Worm (Caenorhabditis elegans) whole organism, L4 larva: Measurements from ENCODE around the gene msi-1.
A peak's percentile ranks its signal among the peaks of the same experiment; 100 is the strongest.

Experiments
- F26F4.8 ChIP-seq: fragments of 200-800 bp; sonication (Bioruptor generic); conservative IDR thresholded peaks from 2 replicates; pipeline ENCODE4 v1.3.6; 2022; ENCODE audit warnings: missing genetic modification characterization, missing compliant biosample characterization
- F37D6.2 ChIP-seq: sonication (generic microtip); optimal IDR thresholded peaks from 2 replicates; lab custom pipeline; 2016; ENCODE audit warnings: mild to moderate bottlenecking, missing genetic modification characterization, missing compliant biosample characterization
- F49E8.2 ChIP-seq: sonication (generic microtip); optimal IDR thresholded peaks from 2 replicates; lab custom pipeline; 2016; ENCODE audit warnings: missing compliant biosample characterization, mild to moderate bottlenecking, missing genetic modification characterization, borderline replicate concordance
- T20F7.1 ChIP-seq: fragments of 200-800 bp; sonication (Bioruptor generic); optimal IDR thresholded peaks from 2 replicates; lab custom pipeline; 2018; ENCODE audit warnings: mild to moderate bottlenecking, missing genetic modification characterization, missing compliant biosample characterization
- T26A8.4 ChIP-seq: fragments of 200-800 bp; sonication (Bioruptor generic); IDR thresholded peaks from 2 replicates; pipeline ENCODE4 v1.3.6; 2022; ENCODE audit warnings: missing genetic modification characterization, missing compliant biosample characterization
- Y105C5A.15 ChIP-seq: fragments of 200-800 bp; sonication (Bioruptor generic); IDR thresholded peaks from 2 replicates; pipeline ENCODE4 v1.3.6; 2022; ENCODE audit warnings: missing genetic modification characterization, missing compliant biosample characterization
- aha-1 ChIP-seq: fragments of 150-350 bp; peaks from one replicate; lab custom pipeline; 2014; ENCODE audit warnings: missing biosample characterization, missing genetic modification characterization
- ama-1 ChIP-seq: fragments of 150-350 bp; optimal IDR thresholded peaks from 2 replicates; lab custom pipeline; 2014; ENCODE audit warnings: inconsistent platforms, mixed read lengths
- arid-1 ChIP-seq: fragments of 200-800 bp; sonication (Bioruptor generic); conservative IDR thresholded peaks from 2 replicates; pipeline ENCODE4 v1.3.6; 2022; ENCODE audit warnings: missing genetic modification reagents, missing genetic modification characterization, missing compliant biosample characterization
- attf-4 ChIP-seq: sonication (generic microtip); optimal IDR thresholded peaks from 3 replicates; lab custom pipeline; 2017; ENCODE audit warnings: missing biosample characterization, missing genetic modification characterization
- ceh-82 ChIP-seq: sonication (generic microtip); optimal IDR thresholded peaks from 2 replicates; lab custom pipeline; 2017; ENCODE audit warnings: missing biosample characterization, missing genetic modification characterization
- ces-1 ChIP-seq: fragments of 150-350 bp; sonication (generic microtip); optimal IDR thresholded peaks from 4 replicates; lab custom pipeline; 2014; ENCODE audit warnings: missing biosample characterization, missing genetic modification reagents, missing genetic modification characterization
- cey-2 ChIP-seq: sonication (generic microtip); optimal IDR thresholded peaks from 3 replicates; lab custom pipeline; 2017; ENCODE audit warnings: missing genetic modification characterization, mild to moderate bottlenecking, missing compliant biosample characterization, antibody characterized with exemption, borderline replicate concordance; ENCODE audit not compliant: insufficient read depth
- daf-8 ChIP-seq: fragments of 200-800 bp; sonication (Bioruptor generic); IDR thresholded peaks from 2 replicates; pipeline ENCODE4 v1.3.6; 2022; ENCODE audit warnings: missing genetic modification characterization, missing compliant biosample characterization
- dmd-8 ChIP-seq: fragments of 200-800 bp; sonication (Bioruptor generic); IDR thresholded peaks from 2 replicates; pipeline ENCODE4 v1.3.6; 2022; ENCODE audit warnings: missing genetic modification characterization, missing compliant biosample characterization
- dmd-9 ChIP-seq: fragments of 200-800 bp; sonication (Bioruptor generic); IDR thresholded peaks from 2 replicates; pipeline ENCODE4 v1.3.6; 2022; ENCODE audit warnings: missing genetic modification reagents, missing genetic modification characterization, missing compliant biosample characterization
- duxl-1 ChIP-seq: sonication (generic microtip); optimal IDR thresholded peaks from 2 replicates; lab custom pipeline; 2016; ENCODE audit warnings: mild to moderate bottlenecking, missing genetic modification characterization, moderate library complexity, missing compliant biosample characterization; ENCODE audit not compliant: poor library complexity
- dve-1 ChIP-seq: sonication (generic microtip); optimal IDR thresholded peaks from 2 replicates; lab custom pipeline; 2017; ENCODE audit warnings: antibody characterized with exemption, mild to moderate bottlenecking, missing genetic modification characterization, missing compliant biosample characterization; ENCODE audit not compliant: insufficient read depth
- egl-27 ChIP-seq: sonication (generic microtip); optimal IDR thresholded peaks from 3 replicates; lab custom pipeline; 2017; ENCODE audit warnings: missing biosample characterization, missing genetic modification reagents, missing genetic modification characterization
- egl-43 ChIP-seq: fragments of 200-800 bp; sonication (Bioruptor generic); IDR thresholded peaks from 2 replicates; pipeline ENCODE4 v1.3.6; 2022; ENCODE audit warnings: missing genetic modification reagents, missing genetic modification characterization, missing compliant biosample characterization
- fkh-10 ChIP-seq: fragments of 150-350 bp; optimal IDR thresholded peaks from 2 replicates; lab custom pipeline; 2014; ENCODE audit warnings: missing biosample characterization, missing genetic modification reagents, missing genetic modification characterization
- fos-1 ChIP-seq: fragments of 150-350 bp; optimal IDR thresholded peaks from 2 replicates; lab custom pipeline; 2014; ENCODE audit warnings: missing biosample characterization, missing genetic modification characterization
- hif-1 ChIP-seq, 2 experiments: sonication (generic microtip); optimal IDR thresholded peaks; 2 replicates each; lab custom pipeline; 2016 to 2017; ENCODE audit warnings: missing compliant biosample characterization in 2 of 2, missing genetic modification characterization in 2 of 2, missing genetic modification reagents in 2 of 2, missing genotype in 2 of 2, mild to moderate bottlenecking in 1 of 2
- hlh-11 ChIP-seq: fragments of 200-800 bp; sonication (Bioruptor generic); optimal IDR thresholded peaks from 2 replicates; lab custom pipeline; 2018; ENCODE audit warnings: mild to moderate bottlenecking, missing genetic modification characterization, missing compliant biosample characterization
- hmg-1.1 ChIP-seq: fragments of 200-800 bp; sonication (Bioruptor generic); IDR thresholded peaks from 2 replicates; pipeline ENCODE4 v1.3.6; 2022; ENCODE audit warnings: missing genetic modification reagents, missing genetic modification characterization, missing compliant biosample characterization
- lin-15B ChIP-seq: fragments of 150-350 bp; sonication (generic microtip); optimal IDR thresholded peaks from 3 replicates; lab custom pipeline; 2014; ENCODE audit warnings: missing biosample characterization, missing genetic modification characterization
- lin-38 ChIP-seq: fragments of 200-800 bp; sonication (Bioruptor generic); IDR thresholded peaks from 2 replicates; pipeline ENCODE4 v1.3.6; 2022; ENCODE audit warnings: missing genetic modification reagents, missing genetic modification characterization, missing compliant biosample characterization
- lin-39 ChIP-seq: fragments of 150-350 bp; optimal IDR thresholded peaks from 2 replicates; lab custom pipeline; 2014; ENCODE audit warnings: missing biosample characterization, missing genetic modification reagents, missing genetic modification characterization
- mdl-1 ChIP-seq, 2 experiments: fragments of 150-350 bp in 1 of 2; sonication (generic microtip) in 1 of 2; optimal IDR thresholded peaks; 2 replicates each; lab custom pipeline; 2014 to 2017; ENCODE audit warnings: missing biosample characterization in 2 of 2, missing genetic modification characterization in 2 of 2
- mes-2 ChIP-seq: sonication (generic microtip); optimal IDR thresholded peaks from 2 replicates; lab custom pipeline; 2016; ENCODE audit warnings: missing genotype, mild to moderate bottlenecking, missing genetic modification characterization, missing compliant biosample characterization; ENCODE audit not compliant: poor library complexity, severe bottlenecking
- mxl-2 ChIP-seq: fragments of 200-800 bp; sonication (Bioruptor generic); conservative IDR thresholded peaks from 2 replicates; pipeline ENCODE4 v1.3.6; 2022; ENCODE audit warnings: missing genetic modification reagents, missing genetic modification characterization, missing compliant biosample characterization
- mxl-3 ChIP-seq: fragments of 200-800 bp; sonication (Bioruptor generic); optimal IDR thresholded peaks from 2 replicates; lab custom pipeline; 2018; ENCODE audit warnings: mild to moderate bottlenecking, missing genetic modification characterization, missing compliant biosample characterization
- nhr-25 ChIP-seq: sonication (generic microtip); optimal IDR thresholded peaks from 2 replicates; lab custom pipeline; 2017; ENCODE audit warnings: missing genetic modification characterization, mild to moderate bottlenecking, missing compliant biosample characterization, antibody characterized with exemption, moderate library complexity, borderline replicate concordance; ENCODE audit not compliant: insufficient read depth
- nhr-41 ChIP-seq: fragments of 200-800 bp; sonication (Bioruptor generic); IDR thresholded peaks from 2 replicates; pipeline ENCODE4 v1.3.6; 2022; ENCODE audit warnings: missing genetic modification reagents, missing genetic modification characterization, missing compliant biosample characterization
- nhr-48 ChIP-seq: sonication (generic microtip); optimal IDR thresholded peaks from 2 replicates; lab custom pipeline; 2016; ENCODE audit warnings: mild to moderate bottlenecking, missing genetic modification characterization, missing compliant biosample characterization
- nhr-6 ChIP-seq: fragments of 150-350 bp; optimal IDR thresholded peaks from 2 replicates; lab custom pipeline; 2014; ENCODE audit warnings: missing biosample characterization, missing genetic modification characterization
- nhr-76 ChIP-seq: fragments of 150-350 bp; optimal IDR thresholded peaks from 2 replicates; lab custom pipeline; 2014; ENCODE audit warnings: missing biosample characterization, missing genetic modification characterization
- nhr-77 ChIP-seq: fragments of 150-350 bp; optimal IDR thresholded peaks from 2 replicates; lab custom pipeline; 2014; ENCODE audit warnings: missing biosample characterization, missing genetic modification characterization
- pha-4 ChIP-seq, 2 experiments: fragments of 150-350 bp in 1 of 2; fragments of 200-800 bp in 1 of 2; sonication (Bioruptor generic) in 1 of 2; IDR thresholded peaks in 1 of 2; optimal IDR thresholded peaks in 1 of 2; 2 replicates each; pipeline versions ENCODE4 v1.3.6 to Lab custom; 2014 to 2022; ENCODE audit warnings: missing genetic modification characterization in 2 of 2, missing genetic modification reagents in 2 of 2, missing biosample characterization in 1 of 2, missing compliant biosample characterization in 1 of 2
- php-3 ChIP-seq: fragments of 200-800 bp; sonication (Bioruptor generic); IDR thresholded peaks from 2 replicates; pipeline ENCODE4 v1.3.6; 2022; ENCODE audit warnings: missing genetic modification reagents, missing genetic modification characterization, missing compliant biosample characterization
- pqm-1 ChIP-seq: sonication (generic microtip); optimal IDR thresholded peaks from 2 replicates; lab custom pipeline; 2017; ENCODE audit warnings: missing biosample characterization, missing genetic modification characterization
- rbr-2 ChIP-seq: sonication (generic microtip); optimal IDR thresholded peaks from 2 replicates; lab custom pipeline; 2016; ENCODE audit warnings: missing genotype, missing genetic modification characterization, missing compliant biosample characterization
- sdz-12 ChIP-seq: fragments of 200-800 bp; sonication (Bioruptor generic); optimal IDR thresholded peaks from 2 replicates; lab custom pipeline; 2018; ENCODE audit warnings: mild to moderate bottlenecking, missing genetic modification characterization, missing compliant biosample characterization
- set-16 ChIP-seq: fragments of 200-800 bp; sonication (Bioruptor generic); IDR thresholded peaks from 2 replicates; pipeline ENCODE4 v1.3.6; 2022; ENCODE audit warnings: missing genetic modification reagents, missing genetic modification characterization, missing compliant biosample characterization
- spr-3 ChIP-seq: fragments of 200-800 bp; sonication (Bioruptor generic); optimal IDR thresholded peaks from 2 replicates; lab custom pipeline; 2018; ENCODE audit warnings: mild to moderate bottlenecking, missing genetic modification characterization, missing compliant biosample characterization
- zag-1 ChIP-seq: fragments of 150-350 bp; optimal IDR thresholded peaks from 2 replicates; lab custom pipeline; 2014; ENCODE audit warnings: missing biosample characterization, missing genetic modification characterization
- zfp-2 ChIP-seq: sonication (generic microtip); optimal IDR thresholded peaks from 2 replicates; lab custom pipeline; 2016; ENCODE audit warnings: mild to moderate bottlenecking, missing genetic modification characterization, missing compliant biosample characterization
- zfp-3 ChIP-seq: fragments of 200-800 bp; sonication (Bioruptor generic); conservative IDR thresholded peaks from 2 replicates; pipeline ENCODE4 v1.3.6; 2022; ENCODE audit warnings: missing genetic modification reagents, missing genetic modification characterization, missing compliant biosample characterization
- zip-2 ChIP-seq: fragments of 150-350 bp; optimal IDR thresholded peaks from 2 replicates; lab custom pipeline; 2014; ENCODE audit warnings: missing biosample characterization, missing genetic modification characterization

Gene msi-1

ce11 chrIII:3955674-3956073 is 20.5 kb downstream of the msi-1 start (continued):
- TF ChIP-seq zip-2 (no peak), spr-3 (GFP tag; lab: Kevin White, UChicago) (no peak), Y105C5A.15 (GFP tag; lab: Robert Waterston, UW) (no peak), arid-1 (GFP tag; lab: Robert Waterston, UW) (no peak), ces-1 (GFP tag; lab: Kevin White, UChicago) (no peak), fos-1 (no peak), nhr-76 (no peak), T26A8.4 (GFP tag; lab: Robert Waterston, UW) (no peak), T20F7.1 (GFP tag; lab: Kevin White, UChicago) (no peak), F26F4.8 (GFP tag; lab: Robert Waterston, UW) (no peak), pqm-1 (tag; lab: Kevin White, UChicago) (no peak), pha-4 (GFP tag; IDR thresholded peaks at IDR 0.05; lab: Robert Waterston, UW) (no peak), pha-4 (tag; optimal IDR thresholded peaks at IDR 0.05; lab: Kevin White, UChicago) (no peak), nhr-77 (tag; lab: Kevin White, UChicago) (no peak), dmd-8 (GFP tag; lab: Robert Waterston, UW) (no peak), dve-1 (tag; lab: Kevin White, UChicago) (no peak), egl-27 (no peak), lin-15B (no peak), F37D6.2 (peak; percentile 14), dmd-9 (GFP tag; lab: Robert Waterston, UW) (no peak), fkh-10 (peak; percentile 66), set-16 (GFP tag; lab: Robert Waterston, UW) (no peak), mxl-3 (GFP tag; lab: Kevin White, UChicago) (no peak), rbr-2 (tag; lab: Kevin White, UChicago) (no peak), lin-38 (GFP tag; lab: Robert Waterston, UW) (no peak), mes-2 (tag; lab: Kevin White, UChicago) (peak; percentile 52), mxl-2 (GFP tag; lab: Robert Waterston, UW) (no peak), sdz-12 (GFP tag; lab: Kevin White, UChicago) (no peak), hif-1 (tag; optimal IDR thresholded peaks at IDR 0.05; lab: Kevin White, UChicago) (peak in 1 of 2 experiments; percentile 10), zfp-2 (tag; lab: Kevin White, UChicago) (no peak), hmg-1.1 (GFP tag; lab: Robert Waterston, UW) (peak; percentile 62), cey-2 (no peak), nhr-6 (no peak), nhr-25 (tag; lab: Kevin White, UChicago) (no peak), F49E8.2 (tag; lab: Kevin White, UChicago) (no peak), zfp-3 (GFP tag; lab: Robert Waterston, UW) (no peak), php-3 (GFP tag; lab: Robert Waterston, UW) (no peak), egl-43 (GFP tag; lab: Robert Waterston, UW) (no peak; the same call in 1 of the 2 replicates), zag-1 (tag; lab: Kevin White, UChicago) (no peak), hlh-11 (tag; lab: Kevin White, UChicago) (peak; percentile 1), ama-1 (lab: Kevin White, UChicago) (no peak), attf-4 (tag; lab: Kevin White, UChicago) (no peak), daf-8 (GFP tag; lab: Robert Waterston, UW) (no peak), aha-1 (tag; lab: Kevin White, UChicago) (no peak), nhr-41 (GFP tag; lab: Robert Waterston, UW) (no peak), lin-39 (tag; lab: Kevin White, UChicago) (no peak), nhr-48 (no peak), mdl-1 (tag; optimal IDR thresholded peaks at IDR 0.05; lab: Kevin White, UChicago) (peak in 1 of 2 experiments; percentile 43), duxl-1 (no peak), ceh-82 (no peak)
